Fruit fly (Drosophila melanogaster): ENCODE measurements around the gene CG34164.

Gene CG34164

DNA sequence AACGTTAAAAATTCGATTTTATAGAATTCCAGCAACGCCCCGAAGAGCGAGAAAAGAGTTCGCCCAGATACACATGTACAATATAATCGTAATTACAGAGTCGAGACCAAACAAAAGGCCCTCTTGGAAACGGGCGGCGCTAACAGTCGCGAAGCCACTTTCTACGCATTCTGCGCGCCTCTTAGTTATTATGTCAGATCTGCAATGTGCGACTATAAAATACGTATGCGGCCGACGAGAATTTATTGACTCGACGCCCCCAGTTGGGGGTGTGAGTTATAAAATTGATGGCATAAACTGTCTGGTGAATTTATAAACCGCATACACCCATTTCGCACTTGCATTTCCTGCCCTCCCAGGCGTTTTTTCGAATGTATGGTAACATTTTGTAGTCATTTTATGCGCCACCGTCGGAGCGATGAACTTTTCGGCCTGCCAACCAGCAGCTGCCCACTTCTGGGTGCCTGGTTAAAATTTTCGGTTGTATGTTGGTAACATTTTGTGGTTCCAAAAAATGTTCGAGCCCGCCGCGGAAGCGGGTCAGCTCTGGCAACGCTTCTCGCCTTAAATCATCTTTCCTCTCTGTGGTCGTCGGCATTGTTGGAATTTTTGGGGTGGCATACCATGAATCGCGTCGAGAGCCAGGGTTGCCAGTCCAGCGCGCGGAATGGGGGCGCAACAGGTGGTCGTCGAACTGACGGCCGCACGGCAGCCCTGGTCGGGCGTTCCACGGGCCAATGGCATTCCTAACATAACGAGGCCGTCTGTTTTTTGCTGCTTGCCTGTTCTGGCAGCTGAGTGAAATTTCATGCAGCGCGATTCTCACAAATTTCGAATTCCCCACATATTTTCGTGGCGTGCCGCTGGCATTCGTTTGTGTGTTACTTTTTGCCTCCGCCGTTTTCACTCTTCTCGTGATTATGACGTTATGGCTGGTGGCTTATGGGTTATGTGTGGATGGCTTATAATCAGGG is 44.2 kb upstream of the CG34164 start (continued):
- no peak for TF ChIP-seq ro (GFP tag; IDR thresholded peaks at IDR 0.05)
- peak; percentile 65 for TF ChIP-seq gem (tag; optimal IDR thresholded peaks at IDR 0.05)
- TF ChIP-seq knrl (GFP tag; IDR thresholded peaks at IDR 0.05; ENCODE audit: partially characterized antibody), result no peak
- TF ChIP-seq Lpt (GFP tag; optimal IDR thresholded peaks at IDR 0.05), result no peak
- TF ChIP-seq Hr78 (GFP tag; optimal IDR thresholded peaks at IDR 0.05), result peak in 1 of 2 experiments; percentile 93
- TF ChIP-seq CG9932 (GFP tag; IDR thresholded peaks at IDR 0.05), result no peak
- no peak for TF ChIP-seq ranshi (GFP tag; IDR thresholded peaks at IDR 0.05)
- TF ChIP-seq gfzf (GFP tag; optimal IDR thresholded peaks at IDR 0.05), result peak; percentile 15
- no peak for TF ChIP-seq gt (GFP tag; IDR thresholded peaks at IDR 0.05)
- peak; percentile 51 for TF ChIP-seq tap (tag; optimal IDR thresholded peaks at IDR 0.05)
- TF ChIP-seq CG6765 (GFP tag; optimal IDR thresholded peaks at IDR 0.05), result peak; percentile 86
- peak; percentile 44 for TF ChIP-seq CG1832 (GFP tag; optimal IDR thresholded peaks at IDR 0.05)
- TF ChIP-seq trem (tag; optimal IDR thresholded peaks at IDR 0.05), result peak; percentile 50
- peak; percentile 60 for TF ChIP-seq CG11723 (GFP tag; optimal IDR thresholded peaks at IDR 0.05)
- no peak for TF ChIP-seq Awh (GFP tag; IDR thresholded peaks at IDR 0.05)
- TF ChIP-seq CG8388 (GFP tag; optimal IDR thresholded peaks at IDR 0.05), result peak; percentile 29
- peak; percentile 22 for TF ChIP-seq CG9797 (GFP tag; optimal IDR thresholded peaks at IDR 0.05)
- TF ChIP-seq CG3838 (GFP tag; optimal IDR thresholded peaks at IDR 0.05), result peak; percentile 46
- TF ChIP-seq Camta (GFP tag; optimal IDR thresholded peaks at IDR 0.05), result peak; percentile 25
- peak; percentile 54 for TF ChIP-seq Mes4 (GFP tag; optimal IDR thresholded peaks at IDR 0.05)
- peak; percentile 51 for TF ChIP-seq Vsx1 (GFP tag; optimal IDR thresholded peaks at IDR 0.05)
- peak; percentile 76 for TF ChIP-seq Ets97D (GFP tag; optimal IDR thresholded peaks at IDR 0.05)
- TF ChIP-seq dan (GFP tag; IDR thresholded peaks at IDR 0.05), result no peak
- TF ChIP-seq BEAF-32 (GFP tag; optimal IDR thresholded peaks at IDR 0.05), result peak; percentile 29
- peak; percentile 80 for TF ChIP-seq jumu (GFP tag; optimal IDR thresholded peaks at IDR 0.05)
- TF ChIP-seq CG8290 (GFP tag; optimal IDR thresholded peaks at IDR 0.05), result no peak
- peak; percentile 15 to 96 for TF ChIP-seq CG8290 (tag; optimal IDR thresholded peaks at IDR 0.05)
- TF ChIP-seq Deaf1 (tag; optimal IDR thresholded peaks at IDR 0.05), result peak; percentile 74
- TF ChIP-seq HHEX (GFP tag; optimal IDR thresholded peaks at IDR 0.05), result peak; percentile 68
- TF ChIP-seq CG18476 (GFP tag; optimal IDR thresholded peaks at IDR 0.05), result no peak
- TF ChIP-seq jing (GFP tag; optimal IDR thresholded peaks at IDR 0.05), result no peak
- peak; percentile 32 for TF ChIP-seq fd3F (GFP tag; optimal IDR thresholded peaks at IDR 0.05)
- TF ChIP-seq Dip3 (GFP tag; optimal IDR thresholded peaks at IDR 0.05), result peak; percentile 35
- peak; percentile 49 for TF ChIP-seq Sry-δ (GFP tag; optimal IDR thresholded peaks at IDR 0.05)
- TF ChIP-seq ab (GFP tag; optimal IDR thresholded peaks at IDR 0.05), result peak; percentile 34
- no peak for TF ChIP-seq CG14667 (GFP tag; IDR thresholded peaks at IDR 0.05)
- no peak for TF ChIP-seq CG10959 (GFP tag; IDR thresholded peaks at IDR 0.05)
- peak in 1 of 2 experiments; percentile 93 for TF ChIP-seq Eip74EF (GFP tag; optimal IDR thresholded peaks at IDR 0.05)
- TF ChIP-seq otp (GFP tag; IDR thresholded peaks at IDR 0.05), result no peak
- peak; percentile 75 for TF ChIP-seq Blimp-1 (GFP tag; optimal IDR thresholded peaks at IDR 0.05)
- TF ChIP-seq Meics (GFP tag; optimal IDR thresholded peaks at IDR 0.05), result peak; percentile 83
- TF ChIP-seq CG7556 (GFP tag; optimal IDR thresholded peaks at IDR 0.05), result peak; percentile 81
- no peak for TF ChIP-seq lmd (GFP tag; IDR thresholded peaks at IDR 0.05)
- peak; percentile 40 for TF ChIP-seq CG12299 (tag; optimal IDR thresholded peaks at IDR 0.05)
- peak; percentile 94 for TF ChIP-seq HmgZ (tag; optimal IDR thresholded peaks at IDR 0.05)
- peak in 1 of 2 experiments; percentile 60 for TF ChIP-seq insv (GFP tag; optimal IDR thresholded peaks at IDR 0.05)
- no peak for TF ChIP-seq sna (GFP tag; IDR thresholded peaks at IDR 0.05; ENCODE audit: partially characterized antibody)
- TF ChIP-seq eve (GFP tag; optimal IDR thresholded peaks at IDR 0.05), result no peak
